Worm (Caenorhabditis elegans) whole organism, mixed stage, embryonic: ENCODE results near the gene cyp-33C8.
A peak's percentile ranks its signal among the peaks of the same experiment; 100 is the strongest.

ENCODE experiments used
- M03D4.4 ChIP-seq: sonication (generic microtip); optimal IDR thresholded peaks from 2 replicates; lab custom pipeline; 2017; ENCODE audit warnings: mild to moderate bottlenecking, missing genetic modification characterization, missing compliant biosample characterization
- bed-3 ChIP-seq: fragments of 200-800 bp; sonication (Bioruptor generic); optimal IDR thresholded peaks from 3 replicates; lab custom pipeline; 2018; ENCODE audit warnings: mild to moderate bottlenecking, missing genetic modification characterization, moderate library complexity, missing compliant biosample characterization
- blmp-1 ChIP-seq: fragments of 150-350 bp; optimal IDR thresholded peaks from 2 replicates; lab custom pipeline; 2014; ENCODE audit warnings: missing biosample characterization, missing genetic modification characterization
- ceh-39 ChIP-seq: fragments of 150-350 bp; optimal IDR thresholded peaks from 2 replicates; lab custom pipeline; 2014; ENCODE audit warnings: missing biosample characterization, missing genetic modification characterization
- ces-1 ChIP-seq: fragments of 150-350 bp; optimal IDR thresholded peaks from 2 replicates; lab custom pipeline; 2014; ENCODE audit warnings: missing biosample characterization, missing genetic modification reagents, missing genetic modification characterization
- cnd-1 ChIP-seq: fragments of 200-800 bp; sonication (Bioruptor generic); optimal IDR thresholded peaks from 2 replicates; lab custom pipeline; 2018; ENCODE audit warnings: mild to moderate bottlenecking, missing genetic modification characterization, missing compliant biosample characterization
- drap-1 ChIP-seq: fragments of 200-800 bp; sonication (Bioruptor generic); optimal IDR thresholded peaks from 3 replicates; lab custom pipeline; 2018; ENCODE audit warnings: mild to moderate bottlenecking, missing genetic modification characterization, missing compliant biosample characterization
- elt-1 ChIP-seq: sonication (generic microtip); optimal IDR thresholded peaks from 2 replicates; lab custom pipeline; 2017; ENCODE audit warnings: missing genetic modification characterization, mild to moderate bottlenecking, missing compliant biosample characterization, antibody characterized with exemption, moderate library complexity, borderline replicate concordance; ENCODE audit not compliant: insufficient read depth
- elt-3 ChIP-seq: fragments of 150-350 bp; optimal IDR thresholded peaks from 2 replicates; lab custom pipeline; 2014; ENCODE audit warnings: missing biosample characterization, missing genetic modification characterization
- hlh-1 ChIP-seq: fragments of 150-350 bp; optimal IDR thresholded peaks from 2 replicates; lab custom pipeline; 2014; ENCODE audit warnings: missing biosample characterization, missing genetic modification reagents, missing genetic modification characterization
- lin-13 ChIP-seq: fragments of 150-350 bp; optimal IDR thresholded peaks from 2 replicates; lab custom pipeline; 2014; ENCODE audit warnings: missing biosample characterization, missing genetic modification characterization
- lin-32 ChIP-seq: fragments of 200-800 bp; sonication (Bioruptor generic); optimal IDR thresholded peaks from 2 replicates; lab custom pipeline; 2018; ENCODE audit warnings: mild to moderate bottlenecking, missing genetic modification characterization, missing compliant biosample characterization
- lsy-2 ChIP-seq: fragments of 150-350 bp; optimal IDR thresholded peaks from 2 replicates; lab custom pipeline; 2014; ENCODE audit warnings: missing biosample characterization, missing genetic modification characterization
- mab-5 ChIP-seq: fragments of 150-350 bp; optimal IDR thresholded peaks from 2 replicates; lab custom pipeline; 2014; ENCODE audit warnings: missing biosample characterization, missing genetic modification characterization
- mep-1 ChIP-seq: fragments of 150-350 bp; optimal IDR thresholded peaks from 2 replicates; lab custom pipeline; 2017; ENCODE audit warnings: missing biosample characterization, missing genetic modification reagents, missing genetic modification characterization, inconsistent platforms
- mls-2 ChIP-seq: sonication (generic microtip); optimal IDR thresholded peaks from 2 replicates; lab custom pipeline; 2016; ENCODE audit warnings: mild to moderate bottlenecking, missing genetic modification characterization, moderate library complexity, missing compliant biosample characterization
- nhr-2 ChIP-seq: fragments of 150-350 bp; optimal IDR thresholded peaks from 2 replicates; lab custom pipeline; 2014; ENCODE audit warnings: missing biosample characterization, missing genetic modification characterization
- nhr-237 ChIP-seq: fragments of 150-350 bp; optimal IDR thresholded peaks from 2 replicates; lab custom pipeline; 2014; ENCODE audit warnings: missing biosample characterization, missing genetic modification characterization
- nhr-28 ChIP-seq: fragments of 150-350 bp; optimal IDR thresholded peaks from 2 replicates; lab custom pipeline; 2014; ENCODE audit warnings: missing biosample characterization, missing genetic modification characterization
- pha-4 ChIP-seq: fragments of 150-350 bp; optimal IDR thresholded peaks from 2 replicates; lab custom pipeline; 2018; ENCODE audit warnings: missing biosample characterization, missing genetic modification reagents, missing genetic modification characterization
- sem-2 ChIP-seq: fragments of 200-800 bp; sonication (Bioruptor generic); optimal IDR thresholded peaks from 2 replicates; lab custom pipeline; 2018; ENCODE audit warnings: mild to moderate bottlenecking, missing genetic modification characterization, missing compliant biosample characterization
- snpc-4 ChIP-seq: fragments of 150-350 bp; optimal IDR thresholded peaks from 2 replicates; lab custom pipeline; 2014; ENCODE audit warnings: missing biosample characterization, missing genetic modification characterization
- sptf-1 ChIP-seq: sonication (generic microtip); optimal IDR thresholded peaks from 2 replicates; lab custom pipeline; 2017; ENCODE audit warnings: mild to moderate bottlenecking, missing genetic modification characterization, moderate library complexity, missing compliant biosample characterization
- tbx-8 ChIP-seq: fragments of 200-800 bp; sonication (Bioruptor generic); optimal IDR thresholded peaks from 2 replicates; lab custom pipeline; 2018; ENCODE audit warnings: mild to moderate bottlenecking, missing genetic modification characterization, moderate library complexity, missing compliant biosample characterization
- unc-39 ChIP-seq: fragments of 150-350 bp; optimal IDR thresholded peaks from 2 replicates; lab custom pipeline; 2014; ENCODE audit warnings: missing biosample characterization, missing genetic modification characterization
- zip-8 ChIP-seq: fragments of 150-350 bp; optimal IDR thresholded peaks from 2 replicates; lab custom pipeline; 2014; ENCODE audit warnings: missing biosample characterization, missing genetic modification characterization
- ztf-11 ChIP-seq: fragments of 150-350 bp; optimal IDR thresholded peaks from 2 replicates; lab custom pipeline; 2014; ENCODE audit warnings: missing biosample characterization, missing genetic modification characterization

Gene cyp-33C8

ce11 chrV:3771437-3772256, 31.7 kb downstream of the cyp-33C8 start, which contains the start of the genes R08E5.1 and rips-1:
TSS of gene R08E5.1 (minus strand) at chrV:3771518.
TSS of gene rips-1 (plus strand) at chrV:3772021.
- TF ChIP-seq sptf-1 (tag; lab: Kevin White, UChicago) (no peak), nhr-2 (no peak), cnd-1 (tag; lab: Kevin White, UChicago) (no peak), ceh-39 (tag; lab: Kevin White, UChicago) (no peak)
- TF ChIP-seq, all 35 proteins: peak for 0

DNA sequence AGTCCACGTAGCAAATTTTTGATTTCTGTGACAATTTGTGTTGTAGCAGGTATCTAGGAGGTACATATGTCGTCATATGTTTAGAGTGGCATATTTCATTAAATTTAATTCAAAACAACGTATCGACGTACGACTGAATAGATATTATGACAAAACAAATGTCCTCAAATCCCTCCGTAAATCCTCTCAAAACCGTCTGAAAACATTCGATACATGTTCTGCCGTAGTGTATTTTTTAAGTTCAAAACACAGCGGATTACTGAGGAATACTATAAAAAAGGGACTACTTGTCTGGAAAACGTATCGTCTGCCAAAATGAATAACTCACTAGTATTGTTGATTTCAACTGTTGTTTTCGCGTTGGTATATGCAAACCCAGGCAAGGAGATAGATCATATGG, 35.1 kb downstream of the cyp-33C8 start, which contains the start of gene R08E5.4:
TSS of gene R08E5.4 (plus strand) at position 301 of the 400 bp plus-strand sequence.
- TF ChIP-seq cnd-1 (tag; lab: Kevin White, UChicago), result no peak
- no peak for TF ChIP-seq M03D4.4 (tag; lab: Kevin White, UChicago)
- no peak for TF ChIP-seq sptf-1 (tag; lab: Kevin White, UChicago)
- TF ChIP-seq tbx-8 (GFP tag; lab: Kevin White, UChicago), result no peak
- TF ChIP-seq zip-8 (tag; lab: Kevin White, UChicago), result no peak
- no peak for TF ChIP-seq elt-3 (tag; lab: Kevin White, UChicago)
- TF ChIP-seq snpc-4 (tag; lab: Kevin White, UChicago), result no peak
- no peak for TF ChIP-seq ztf-11 (tag; lab: Kevin White, UChicago)
- no peak for TF ChIP-seq bed-3 (GFP tag; lab: Kevin White, UChicago)
- no peak for TF ChIP-seq blmp-1 (tag; lab: Kevin White, UChicago)
- no peak for TF ChIP-seq lsy-2 (tag; lab: Kevin White, UChicago)
- TF ChIP-seq mls-2, result no peak

DNA sequence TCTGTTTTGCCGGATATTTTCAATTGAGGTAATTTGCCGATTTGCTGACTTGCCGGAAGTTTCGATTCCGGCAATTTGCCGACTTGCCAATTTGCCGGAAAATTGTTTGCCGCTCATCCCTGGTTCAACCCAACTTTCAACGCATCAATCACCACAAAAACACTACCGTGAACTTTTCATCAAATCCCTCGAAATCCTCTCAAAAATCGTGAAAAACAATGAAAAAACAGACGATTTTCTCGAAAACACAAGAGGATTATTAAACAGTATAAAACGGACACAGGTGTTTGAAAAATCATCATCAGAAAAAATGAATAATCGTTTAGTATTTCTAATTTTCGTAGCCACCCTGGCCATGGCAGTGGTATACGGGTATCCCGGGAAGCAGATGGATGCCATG, 36.4 kb downstream of the cyp-33C8 start, which contains the start of gene Y39H10A.1:
TSS of gene Y39H10A.1 (plus strand) at position 301 of the 400 bp plus-strand sequence.
- TF ChIP-seq sptf-1 (tag; lab: Kevin White, UChicago) (no peak), ces-1 (GFP tag; lab: Kevin White, UChicago) (no peak), drap-1 (GFP tag; lab: Kevin White, UChicago) (no peak), M03D4.4 (tag; lab: Kevin White, UChicago) (no peak), pha-4 (tag; lab: Kevin White, UChicago) (no peak), nhr-237 (tag; lab: Kevin White, UChicago) (no peak), elt-3 (tag; lab: Kevin White, UChicago) (no peak), nhr-2 (no peak), cnd-1 (tag; lab: Kevin White, UChicago) (no peak), hlh-1 (tag; lab: Kevin White, UChicago) (no peak), sem-2 (GFP tag; lab: Kevin White, UChicago) (no peak), unc-39 (tag; lab: Kevin White, UChicago) (no peak), nhr-28 (no peak), lin-32 (GFP tag; lab: Kevin White, UChicago) (no peak), mab-5 (tag; lab: Kevin White, UChicago) (no peak)

ce11 chrV:3761829-3762228, 41.5 kb downstream of the cyp-33C8 start:
- peak; percentile 14 for TF ChIP-seq zip-8 (tag; lab: Kevin White, UChicago)
- TF ChIP-seq lsy-2 (tag; lab: Kevin White, UChicago), result no peak

DNA sequence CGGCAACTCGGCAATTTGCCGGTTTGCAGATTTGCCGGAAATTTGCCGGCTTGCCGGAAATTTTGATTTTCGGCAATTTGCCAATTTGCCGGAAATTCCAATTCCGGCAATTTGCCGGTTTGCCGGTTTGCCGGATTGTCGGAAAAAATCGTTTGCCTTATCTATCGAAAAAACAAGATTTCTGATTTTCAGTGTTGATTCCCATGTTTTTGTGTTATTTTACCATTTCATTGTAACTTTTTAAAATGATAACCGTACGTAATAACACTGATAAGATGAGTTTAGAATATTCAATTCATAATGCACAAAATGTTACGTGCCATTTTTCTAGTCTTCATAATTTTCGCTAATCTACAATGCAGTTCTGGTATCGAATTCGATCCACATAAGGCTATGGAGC, 42.5 kb downstream of the cyp-33C8 start, which contains the start of gene oac-55:
TSS of gene oac-55 (plus strand) at position 301 of the 400 bp plus-strand sequence.
- TF ChIP-seq blmp-1 (tag; lab: Kevin White, UChicago), result no peak
- no peak for TF ChIP-seq pha-4 (tag; lab: Kevin White, UChicago)

- TF ChIP-seq nhr-237 (tag; lab: Kevin White, UChicago), result peak; percentile 66
- no peak for TF ChIP-seq zip-8 (tag; lab: Kevin White, UChicago)
- no peak for TF ChIP-seq mls-2
- TF ChIP-seq lin-13 (tag; lab: Kevin White, UChicago), result peak; percentile 11
- TF ChIP-seq ceh-39 (tag; lab: Kevin White, UChicago), result peak; percentile 35
- peak; percentile 71 for TF ChIP-seq mep-1 (tag; lab: Kevin White, UChicago)
- TF ChIP-seq pha-4 (tag; lab: Kevin White, UChicago), result peak; percentile 11
- peak; percentile 40 for TF ChIP-seq lsy-2 (tag; lab: Kevin White, UChicago)
- no peak for TF ChIP-seq elt-1 (tag; lab: Kevin White, UChicago)
- TF ChIP-seq, all 35 proteins: peak for 6
These were observed 43.9 kb downstream of the cyp-33C8 start, which contains the start of gene chk-1 for ce11 chrV:3759419-3759915. TSS of gene chk-1 (minus strand) at chrV:3759469.
